Worm (Caenorhabditis elegans): Measurements from ENCODE around the gene his-24.

his-24 gene

DNA sequence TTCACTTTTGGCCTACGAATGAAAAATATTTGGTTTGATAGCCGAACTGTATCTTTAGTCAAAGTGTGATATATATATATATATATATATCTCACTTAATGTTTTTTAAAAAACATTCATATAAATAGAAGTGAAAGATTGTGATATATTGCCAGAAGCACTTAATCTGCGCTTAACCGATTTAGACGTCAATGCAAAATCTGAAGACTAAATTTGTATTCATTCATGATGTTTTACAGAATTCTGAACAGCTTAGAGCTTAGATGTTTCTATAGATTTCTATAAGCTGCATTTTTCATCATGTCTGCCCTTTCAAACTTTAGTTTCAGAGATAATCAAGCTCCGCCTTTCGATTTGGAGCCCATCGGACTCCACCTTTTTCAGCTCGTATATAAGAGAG lies 47.6 kb upstream of the his-24 start, which contains the start of gene F23D12.3 (continued):
- TF ChIP-seq tbp1 (GFP tag; optimal IDR thresholded peaks at IDR 0.05) (no peak), egl-18 (GFP tag; IDR thresholded peaks at IDR 0.05) (no peak), F22D6.2 (tag; optimal IDR thresholded peaks at IDR 0.05) (no peak), F39B2.1 (GFP tag; IDR thresholded peaks at IDR 0.05) (no peak), ama-1 (optimal IDR thresholded peaks at IDR 0.05) (no peak), ama-1 (GFP tag; optimal IDR thresholded peaks at IDR 0.05) (no peak), Y56A3A.18 (GFP tag; IDR thresholded peaks at IDR 0.05) (no peak), attf-3 (GFP tag; conservative IDR thresholded peaks at IDR 0.05) (no peak)

DNA sequence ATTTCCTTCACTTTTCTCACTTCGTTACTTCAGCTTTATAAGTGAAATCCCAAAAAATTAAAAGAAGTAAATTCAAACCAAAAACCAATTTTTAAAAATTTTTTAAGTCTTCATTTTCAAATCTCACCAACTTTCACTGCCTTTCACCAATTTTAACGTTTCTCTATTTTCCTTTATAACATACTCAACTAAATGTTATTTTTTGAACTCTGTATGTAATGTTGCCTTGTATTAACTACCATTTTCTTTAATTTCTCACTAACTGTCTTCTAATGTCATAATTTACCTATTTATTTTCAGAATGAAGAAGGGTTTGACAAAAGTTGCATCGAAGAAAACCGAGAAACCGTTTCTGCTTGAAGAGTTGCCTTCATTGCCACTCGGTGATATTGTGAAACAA lies 45.2 kb upstream of the his-24 start, which contains the start of gene F23D12.4:
Gene F23D12.4, plus strand, starts transcription at position 301 of the 400 bp plus-strand sequence.
- TF ChIP-seq lag-1 (GFP tag; IDR thresholded peaks at IDR 0.05), result no peak
- no peak for TF ChIP-seq C06A6.2 (GFP tag; conservative IDR thresholded peaks at IDR 0.05)
- no peak for TF ChIP-seq him-1 (tag; optimal IDR thresholded peaks at IDR 0.05)
- no peak for TF ChIP-seq rcor-1 (GFP tag; IDR thresholded peaks at IDR 0.05)
- no peak for TF ChIP-seq madf-8 (GFP tag; conservative IDR thresholded peaks at IDR 0.05)
- no peak for TF ChIP-seq cebp-1 (GFP tag; IDR thresholded peaks at IDR 0.05)
- no peak for TF ChIP-seq cebp-1 (tag; optimal IDR thresholded peaks at IDR 0.05)
- TF ChIP-seq ceh-100 (GFP tag; IDR thresholded peaks at IDR 0.05), result no peak
- TF ChIP-seq ceh-58 (GFP tag; IDR thresholded peaks at IDR 0.05), result no peak
- no peak for TF ChIP-seq nfya-2 (GFP tag; IDR thresholded peaks at IDR 0.05)
- TF ChIP-seq zfh-2 (GFP tag; conservative IDR thresholded peaks at IDR 0.05), result no peak
- no peak for TF ChIP-seq lin-54 (GFP tag; optimal IDR thresholded peaks at IDR 0.05)
- TF ChIP-seq F23B12.7 (tag; optimal IDR thresholded peaks at IDR 0.05; ENCODE audit: insufficient read depth), result no peak
- TF ChIP-seq hmg-20 (GFP tag; IDR thresholded peaks at IDR 0.05), result no peak
- no peak for TF ChIP-seq madf-6 (GFP tag; IDR thresholded peaks at IDR 0.05)
- TF ChIP-seq B0336.3 (GFP tag; IDR thresholded peaks at IDR 0.05), result no peak
- no peak for TF ChIP-seq ztf-26 (tag; optimal IDR thresholded peaks at IDR 0.05)
- TF ChIP-seq nfyb-1 (GFP tag; IDR thresholded peaks at IDR 0.05), result no peak

DNA sequence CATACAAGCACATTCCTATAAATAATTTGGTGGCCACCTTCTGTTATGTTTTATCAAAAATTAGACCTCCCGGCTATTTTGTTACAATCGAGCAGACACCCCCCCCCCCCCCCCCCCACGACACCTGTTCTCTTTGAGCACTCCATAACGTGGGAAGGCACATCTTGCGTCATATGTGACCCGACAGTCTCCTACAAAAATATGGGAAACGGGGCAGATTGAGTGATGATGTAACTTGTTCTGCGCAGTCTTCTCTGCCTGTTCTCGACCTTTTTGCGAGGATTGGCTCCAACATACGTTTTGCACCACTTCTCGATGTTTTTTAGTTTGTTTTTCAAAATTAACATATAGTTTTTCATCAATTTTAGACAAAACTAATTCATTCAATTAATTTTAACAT lies 42.4 kb upstream of the his-24 start:
- TF ChIP-seq madf-10 (tag; optimal IDR thresholded peaks at IDR 0.05) (no peak), unc-62 (GFP tag; optimal IDR thresholded peaks at IDR 0.05) (no peak), ZK185.1 (tag; optimal IDR thresholded peaks at IDR 0.05; ENCODE audit: poor library complexity, severe bottlenecking) (no peak), Y53G8AR.9 (GFP tag; conservative IDR thresholded peaks at IDR 0.05) (no peak), nfya-1 (tag; optimal IDR thresholded peaks at IDR 0.05; ENCODE audit: borderline replicate concordance, insufficient read depth) (no peak), nhr-27 (tag; optimal IDR thresholded peaks at IDR 0.05) (no peak), ztf-18 (tag; optimal IDR thresholded peaks at IDR 0.05) (no peak), mxl-1 (tag; optimal IDR thresholded peaks at IDR 0.05) (no peak), B0261.1 (tag; optimal IDR thresholded peaks at IDR 0.05) (no peak), ccch-3 (GFP tag; optimal IDR thresholded peaks at IDR 0.05) (no peak), ekl-4 (GFP tag; IDR thresholded peaks at IDR 0.05) (no peak), fkh-3 (tag; optimal IDR thresholded peaks at IDR 0.05) (no peak), B0035.1 (tag; optimal IDR thresholded peaks at IDR 0.05) (no peak), snpc-4 (GFP tag; optimal IDR thresholded peaks at IDR 0.05) (no peak), snpc-4 (tag; optimal IDR thresholded peaks at IDR 0.05) (no peak), F33H1.4 (GFP tag; IDR thresholded peaks at IDR 0.05) (no peak), die-1 (tag; optimal IDR thresholded peaks at IDR 0.05) (no peak), let-526 (GFP tag; IDR thresholded peaks at IDR 0.05) (no peak), attf-3 (GFP tag; conservative IDR thresholded peaks at IDR 0.05) (no peak), attf-6 (GFP tag; IDR thresholded peaks at IDR 0.05) (no peak), ztf-28 (GFP tag; IDR thresholded peaks at IDR 0.05) (no peak)
